Worm (Caenorhabditis elegans) whole organism, young adult: ENCODE measurements around the gene R07E5.7.
"Not testable (repeated sequence)": the region's sequence is repeated elsewhere in the genome, so short reads cannot be mapped to it uniquely, and the experiment has no call there.

Experiments used
- B0261.1 ChIP-seq: sonication (generic microtip); optimal IDR thresholded peaks from 2 replicates; lab custom pipeline; 2016; ENCODE audit warnings: mild to moderate bottlenecking, missing genetic modification characterization, moderate library complexity, missing compliant biosample characterization
- C06A6.2 ChIP-seq: fragments of 200-800 bp; sonication (Bioruptor generic); conservative IDR thresholded peaks from 2 replicates; pipeline ENCODE4 v1.3.6; 2022; ENCODE audit warnings: missing genetic modification characterization, missing compliant biosample characterization
- F10E7.11 ChIP-seq: sonication (generic microtip); optimal IDR thresholded peaks from 2 replicates; lab custom pipeline; 2017; ENCODE audit warnings: mild to moderate bottlenecking, missing genetic modification characterization, moderate library complexity, missing compliant biosample characterization
- F49E8.2 ChIP-seq: sonication (generic microtip); optimal IDR thresholded peaks from 3 replicates; lab custom pipeline; 2017; ENCODE audit warnings: missing genetic modification characterization, mild to moderate bottlenecking, missing compliant biosample characterization, antibody characterized with exemption, moderate library complexity; ENCODE audit not compliant: insufficient read depth
- F55B11.4 ChIP-seq: sonication (generic microtip); optimal IDR thresholded peaks from 2 replicates; lab custom pipeline; 2016; ENCODE audit warnings: missing compliant biosample characterization, missing genetic modification characterization, borderline replicate concordance; ENCODE audit not compliant: insufficient read depth
- K11D2.4 ChIP-seq: fragments of 200-800 bp; sonication (Bioruptor generic); IDR thresholded peaks from 2 replicates; pipeline ENCODE4 v1.3.6; 2022; ENCODE audit warnings: missing genetic modification reagents, missing genetic modification characterization, missing compliant biosample characterization
- Y79H2A.3 ChIP-seq: fragments of 200-800 bp; sonication (Bioruptor generic); conservative IDR thresholded peaks from 2 replicates; pipeline ENCODE4 v1.3.6; 2022; ENCODE audit warnings: missing genetic modification reagents, missing genetic modification characterization, missing compliant biosample characterization
- Y95B8A.8 ChIP-seq: fragments of 200-800 bp; sonication (Bioruptor generic); IDR thresholded peaks from 2 replicates; pipeline ENCODE4 v1.3.6; 2022; ENCODE audit warnings: missing genetic modification reagents, missing genetic modification characterization, missing compliant biosample characterization
- attf-5 ChIP-seq: fragments of 200-800 bp; sonication (Bioruptor generic); optimal IDR thresholded peaks from 2 replicates; lab custom pipeline; 2018; ENCODE audit warnings: mild to moderate bottlenecking, missing genetic modification characterization, missing compliant biosample characterization
- cebp-1 ChIP-seq, 2 experiments: fragments of 200-800 bp in 1 of 2; sonication (Bioruptor generic) in 1 of 2; sonication (generic microtip) in 1 of 2; IDR thresholded peaks in 1 of 2; optimal IDR thresholded peaks in 1 of 2; 2 replicates each; pipeline versions ENCODE4 v1.3.6 to Lab custom; 2017 to 2022; ENCODE audit warnings: missing compliant biosample characterization in 2 of 2, missing genetic modification characterization in 2 of 2, mild to moderate bottlenecking in 1 of 2, missing genetic modification reagents in 1 of 2, moderate library complexity in 1 of 2
- cebp-2 ChIP-seq: fragments of 200-800 bp; sonication (Bioruptor generic); IDR thresholded peaks from 2 replicates; pipeline ENCODE4 v1.3.6; 2022; ENCODE audit warnings: missing genetic modification characterization, missing compliant biosample characterization
- ceh-100 ChIP-seq: fragments of 200-800 bp; sonication (Bioruptor generic); IDR thresholded peaks from 2 replicates; pipeline ENCODE4 v1.3.6; 2022; ENCODE audit warnings: missing genetic modification reagents, missing genetic modification characterization, missing compliant biosample characterization
- ceh-27 ChIP-seq: fragments of 200-800 bp; sonication (Bioruptor generic); optimal IDR thresholded peaks from 2 replicates; lab custom pipeline; 2018; ENCODE audit warnings: mild to moderate bottlenecking, missing genetic modification characterization, moderate library complexity, missing compliant biosample characterization
- ceh-40 ChIP-seq: fragments of 200-800 bp; sonication (Bioruptor generic); IDR thresholded peaks from 2 replicates; pipeline ENCODE4 v1.3.6; 2022; ENCODE audit warnings: missing genetic modification characterization, missing compliant biosample characterization
- chd-7 ChIP-seq: sonication (generic microtip); optimal IDR thresholded peaks from 2 replicates; lab custom pipeline; 2016; ENCODE audit warnings: mild to moderate bottlenecking, missing genetic modification characterization, moderate library complexity, missing compliant biosample characterization
- dox-1 ChIP-seq: fragments of 200-800 bp; sonication (Bioruptor generic); IDR thresholded peaks from 2 replicates; pipeline ENCODE4 v1.3.6; 2022; ENCODE audit warnings: missing genetic modification reagents, missing genetic modification characterization, missing compliant biosample characterization
- dpl-1 ChIP-seq: fragments of 150-350 bp; optimal IDR thresholded peaks from 2 replicates; lab custom pipeline; 2014; ENCODE audit warnings: missing biosample characterization, missing genetic modification reagents, missing genetic modification characterization
- efl-1 ChIP-seq: fragments of 150-350 bp; optimal IDR thresholded peaks from 2 replicates; lab custom pipeline; 2014; ENCODE audit warnings: missing biosample characterization, missing genetic modification reagents, missing genetic modification characterization
- egl-44 ChIP-seq: fragments of 200-800 bp; sonication (Bioruptor generic); IDR thresholded peaks from 2 replicates; pipeline ENCODE4 v1.3.6; 2022; ENCODE audit warnings: missing genetic modification reagents, missing genetic modification characterization, missing compliant biosample characterization
- ekl-4 ChIP-seq: fragments of 200-800 bp; sonication (Bioruptor generic); IDR thresholded peaks from 2 replicates; pipeline ENCODE4 v1.3.6; 2022; ENCODE audit warnings: missing genetic modification reagents, missing genetic modification characterization, missing compliant biosample characterization
- fkh-3 ChIP-seq: sonication (generic microtip); optimal IDR thresholded peaks from 2 replicates; lab custom pipeline; 2016; ENCODE audit warnings: mild to moderate bottlenecking, missing genetic modification characterization, missing compliant biosample characterization
- hmg-1.2 ChIP-seq: fragments of 200-800 bp; sonication (Bioruptor generic); IDR thresholded peaks from 2 replicates; pipeline ENCODE4 v1.3.6; 2022; ENCODE audit warnings: missing genetic modification reagents, missing genetic modification characterization, missing compliant biosample characterization
- lin-26 ChIP-seq: fragments of 200-800 bp; sonication (Bioruptor generic); IDR thresholded peaks from 2 replicates; pipeline ENCODE4 v1.3.6; 2022; ENCODE audit warnings: missing genetic modification reagents, missing genetic modification characterization, missing compliant biosample characterization
- lin-54 ChIP-seq: fragments of 200-800 bp; sonication (Bioruptor generic); optimal IDR thresholded peaks from 2 replicates; lab custom pipeline; 2018; ENCODE audit warnings: mild to moderate bottlenecking, missing genetic modification characterization, missing compliant biosample characterization
- lir-1 ChIP-seq: fragments of 200-800 bp; sonication (Bioruptor generic); conservative IDR thresholded peaks from 2 replicates; pipeline ENCODE4 v1.3.6; 2022; ENCODE audit warnings: missing genetic modification reagents, missing genetic modification characterization, missing compliant biosample characterization
- lsl-1 ChIP-seq: fragments of 200-800 bp; sonication (Bioruptor generic); optimal IDR thresholded peaks from 2 replicates; lab custom pipeline; 2018; ENCODE audit warnings: mild to moderate bottlenecking, missing genetic modification characterization, moderate library complexity, missing compliant biosample characterization
- madf-10 ChIP-seq: sonication (generic microtip); optimal IDR thresholded peaks from 2 replicates; lab custom pipeline; 2016; ENCODE audit warnings: mild to moderate bottlenecking, missing genetic modification characterization, missing compliant biosample characterization
- madf-6 ChIP-seq: fragments of 200-800 bp; sonication (Bioruptor generic); IDR thresholded peaks from 2 replicates; pipeline ENCODE4 v1.3.6; 2022; ENCODE audit warnings: missing genetic modification reagents, missing genetic modification characterization, missing compliant biosample characterization
- nfyb-1 ChIP-seq: fragments of 200-800 bp; sonication (Bioruptor generic); IDR thresholded peaks from 2 replicates; pipeline ENCODE4 v1.3.6; 2022; ENCODE audit warnings: missing genetic modification reagents, missing genetic modification characterization, missing compliant biosample characterization
- nhr-179 ChIP-seq: sonication (generic microtip); optimal IDR thresholded peaks from 2 replicates; lab custom pipeline; 2016; ENCODE audit warnings: mild to moderate bottlenecking, missing genetic modification characterization, missing compliant biosample characterization
- pha-4 ChIP-seq: fragments of 150-350 bp; sonication (generic microtip); optimal IDR thresholded peaks from 2 replicates; lab custom pipeline; 2014; ENCODE audit warnings: missing biosample characterization, missing genetic modification reagents, missing genetic modification characterization
- rec-8 ChIP-seq, 2 experiments: sonication (generic microtip); optimal IDR thresholded peaks; 2 replicates each; lab custom pipeline; 2016; ENCODE audit warnings: mild to moderate bottlenecking in 2 of 2, missing genetic modification characterization in 2 of 2, missing genetic modification reagents in 2 of 2, missing genotype in 2 of 2, missing biosample characterization in 1 of 2, missing compliant biosample characterization in 1 of 2, moderate library complexity in 1 of 2
- rpc-1 ChIP-seq, 2 experiments: fragments of 150-350 bp in 1 of 2; sonication (generic microtip) in 1 of 2; optimal IDR thresholded peaks; 2 replicates each; lab custom pipeline; 2014 to 2018; ENCODE audit warnings: missing biosample characterization in 1 of 2, missing genetic modification characterization in 1 of 2, missing genetic modification reagents in 1 of 2, missing genotype in 1 of 2
- sdz-38 ChIP-seq: sonication (generic microtip); optimal IDR thresholded peaks from 2 replicates; lab custom pipeline; 2016; ENCODE audit warnings: missing genotype, missing genetic modification characterization, missing compliant biosample characterization
- snpc-3.4 ChIP-seq: sonication (generic microtip); optimal IDR thresholded peaks from 2 replicates; lab custom pipeline; 2017; ENCODE audit warnings: missing genetic modification characterization, mild to moderate bottlenecking, missing compliant biosample characterization, antibody characterized with exemption, moderate library complexity, missing genotype, missing genetic modification reagents
- snpc-4 ChIP-seq, 5 experiments: fragments of 150-350 bp in 1 of 5; sonication (generic microtip) in 4 of 5; optimal IDR thresholded peaks; 2 replicates each; lab custom pipeline; 2014 to 2018; ENCODE audit warnings: missing genetic modification characterization in 5 of 5, missing biosample characterization in 3 of 5, antibody characterized with exemption in 2 of 5, mild to moderate bottlenecking in 2 of 5, missing compliant biosample characterization in 2 of 5, missing genotype in 2 of 5, moderate library complexity in 2 of 5, missing genetic modification reagents in 1 of 5
- somi-1 ChIP-seq: fragments of 200-800 bp; sonication (Bioruptor generic); optimal IDR thresholded peaks from 2 replicates; lab custom pipeline; 2018; ENCODE audit warnings: mild to moderate bottlenecking, missing genetic modification characterization, missing compliant biosample characterization
- tbp1 ChIP-seq: fragments of 200-800 bp; sonication (Bioruptor generic); optimal IDR thresholded peaks from 2 replicates; lab custom pipeline; 2018; ENCODE audit warnings: mild to moderate bottlenecking, missing genetic modification characterization, missing compliant biosample characterization
- tlf-1 ChIP-seq: fragments of 200-800 bp; sonication (Bioruptor generic); optimal IDR thresholded peaks from 2 replicates; lab custom pipeline; 2018; ENCODE audit warnings: mild to moderate bottlenecking, missing genetic modification characterization, missing compliant biosample characterization
- ztf-18 ChIP-seq: sonication (generic microtip); optimal IDR thresholded peaks from 2 replicates; lab custom pipeline; 2016; ENCODE audit warnings: missing genotype, mild to moderate bottlenecking, missing genetic modification characterization, missing compliant biosample characterization
- ztf-22 ChIP-seq: fragments of 200-800 bp; sonication (Bioruptor generic); optimal IDR thresholded peaks from 2 replicates; lab custom pipeline; 2018; ENCODE audit warnings: mild to moderate bottlenecking, missing genetic modification characterization, moderate library complexity, missing compliant biosample characterization
- ztf-26 ChIP-seq: sonication (generic microtip); optimal IDR thresholded peaks from 2 replicates; lab custom pipeline; 2017; ENCODE audit warnings: missing genetic modification characterization, missing compliant biosample characterization
- ztf-28 ChIP-seq: fragments of 200-800 bp; sonication (Bioruptor generic); IDR thresholded peaks from 2 replicates; pipeline ENCODE4 v1.3.6; 2022; ENCODE audit warnings: missing genetic modification reagents, missing genetic modification characterization, missing compliant biosample characterization
- ztf-3 ChIP-seq: fragments of 200-800 bp; sonication (Bioruptor generic); optimal IDR thresholded peaks from 2 replicates; lab custom pipeline; 2018; ENCODE audit warnings: mild to moderate bottlenecking, missing genetic modification characterization, missing compliant biosample characterization

The R07E5.7 gene

DNA sequence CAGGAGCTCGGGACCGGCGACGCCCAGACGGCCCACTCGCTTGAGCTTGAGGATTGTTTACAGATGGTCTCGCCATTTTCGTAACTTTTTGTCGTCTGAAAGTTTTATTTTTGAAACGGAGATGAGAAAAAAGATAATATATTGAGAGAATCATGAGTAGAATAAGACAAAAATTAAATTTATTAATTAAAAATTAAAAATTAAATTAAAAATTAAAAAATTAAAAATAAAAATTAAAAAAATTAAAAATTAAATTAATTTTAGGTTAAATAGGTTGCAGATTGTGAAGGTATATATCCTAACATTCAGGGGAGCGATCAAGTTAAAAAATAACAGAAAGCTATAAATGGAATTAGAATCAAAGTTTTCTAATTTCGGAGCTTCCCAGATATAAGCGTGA is 39.2 kb downstream of the R07E5.7 start, which contains the start of gene B0284.3:
Gene B0284.3 (minus strand): TSS at position 101 of the 400 bp plus-strand sequence.
- TF ChIP-seq lin-54 (GFP tag; lab: Kevin White, UChicago) (no peak), B0261.1 (tag; lab: Kevin White, UChicago) (no peak), F49E8.2 (tag; lab: Kevin White, UChicago) (no peak), F55B11.4 (no peak), snpc-3.4 (tag; lab: Kevin White, UChicago) (no peak), ztf-22 (GFP tag; lab: Kevin White, UChicago) (no peak), somi-1 (GFP tag; lab: Kevin White, UChicago) (no peak), tlf-1 (GFP tag; lab: Kevin White, UChicago) (no peak), dpl-1 (GFP tag; lab: Kevin White, UChicago) (no peak), sdz-38 (no peak), nhr-179 (tag; lab: Kevin White, UChicago) (no peak), efl-1 (GFP tag; lab: Kevin White, UChicago) (no peak), F10E7.11 (tag; lab: Kevin White, UChicago) (no peak), lin-26 (GFP tag; lab: Robert Waterston, UW) (no peak), ceh-27 (GFP tag; lab: Kevin White, UChicago) (no peak), pha-4 (tag; lab: Kevin White, UChicago) (no peak), hmg-1.2 (GFP tag; lab: Robert Waterston, UW) (no peak), lir-1 (no peak), chd-7 (tag; lab: Kevin White, UChicago) (no peak)

DNA sequence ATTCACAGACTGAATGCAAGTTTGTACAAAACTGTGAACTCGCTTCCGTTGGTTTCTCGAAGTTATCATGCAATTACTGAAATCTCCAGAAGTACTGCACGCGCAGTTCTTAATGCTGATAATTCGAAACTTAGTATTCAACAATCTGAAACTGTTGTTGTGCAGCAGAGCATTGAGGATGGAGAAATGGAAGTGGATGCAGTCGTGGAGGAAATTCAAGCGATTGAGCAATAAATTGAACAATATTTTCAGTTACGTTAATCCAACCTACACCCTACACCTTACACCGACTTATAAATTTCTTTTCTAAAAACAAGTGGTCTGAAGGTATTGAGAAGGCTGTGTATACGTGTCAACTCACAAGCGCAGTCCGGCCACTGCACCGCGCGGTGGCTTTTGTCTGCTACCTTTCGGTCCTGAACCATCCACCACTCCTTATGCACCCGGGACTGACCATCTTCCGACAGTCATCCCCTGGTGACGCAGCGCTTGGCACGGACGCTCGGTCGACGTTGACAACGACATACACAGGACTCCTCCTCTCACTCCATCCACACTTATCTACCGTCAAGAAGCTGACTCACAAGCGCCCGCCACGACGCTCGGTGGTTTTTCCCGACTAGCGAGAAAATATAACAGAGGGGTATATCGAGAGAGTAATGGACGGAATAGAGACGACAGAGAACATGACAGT is 40.2 kb downstream of the R07E5.7 start:
- TF ChIP-seq ztf-26 (tag; lab: Kevin White, UChicago) (peak; percentile 60), rpc-1 (optimal IDR thresholded peaks at IDR 0.05; lab: Kevin White, UChicago) (peak; percentile 63), rpc-1 (tag; optimal IDR thresholded peaks at IDR 0.05; lab: Kevin White, UChicago) (peak; percentile 63), nhr-179 (tag; lab: Kevin White, UChicago) (peak; percentile 13), madf-6 (GFP tag; lab: Robert Waterston, UW) (peak; percentile 28), Y79H2A.3 (0 out of 2 replicates have a peak, but pooled peaks have one; percentile 10), rec-8 (tag; optimal IDR thresholded peaks at IDR 0.05; lab: Kevin White, UChicago) (peak in 1 of 2 experiments; percentile 8), cebp-1 (tag; optimal IDR thresholded peaks at IDR 0.05; lab: Kevin White, UChicago) (peak; percentile 54), tbp1 (GFP tag; lab: Kevin White, UChicago) (peak; percentile 77), ztf-18 (tag; lab: Kevin White, UChicago) (peak; percentile 66), attf-5 (GFP tag; lab: Kevin White, UChicago) (peak; percentile 10), C06A6.2 (GFP tag; lab: Robert Waterston, UW) (peak; percentile 27; the same call in 1 of the 2 replicates), snpc-4 (tag; optimal IDR thresholded peaks at IDR 0.05; lab: Kevin White, UChicago) (peak in 3 of 4 experiments; percentile 2 to 66 (median 65)), K11D2.4 (GFP tag; lab: Robert Waterston, UW) (peak; percentile 76), ztf-28 (GFP tag; lab: Robert Waterston, UW) (0 out of 2 replicates have a peak, but pooled peaks have one; percentile 39), dox-1 (GFP tag; lab: Robert Waterston, UW) (peak; percentile 94), ceh-100 (GFP tag; lab: Robert Waterston, UW) (peak; percentile 25), egl-44 (GFP tag; lab: Robert Waterston, UW) (peak; percentile 76), ekl-4 (GFP tag; lab: Robert Waterston, UW) (peak; percentile 52), lsl-1 (GFP tag; lab: Kevin White, UChicago) (peak; percentile 34), ceh-40 (0 out of 2 replicates have a peak, but pooled peaks have one; percentile 33), cebp-2 (GFP tag; lab: Robert Waterston, UW) (peak; percentile 16; the same call in 1 of the 2 replicates), nfyb-1 (GFP tag; lab: Robert Waterston, UW) (peak; percentile 82; the same call in 1 of the 2 replicates), madf-10 (tag; lab: Kevin White, UChicago) (peak; percentile 9), fkh-3 (tag; lab: Kevin White, UChicago) (peak; percentile 63), ztf-3 (GFP tag; lab: Kevin White, UChicago) (peak; percentile 42), Y95B8A.8 (GFP tag; lab: Robert Waterston, UW) (0 out of 2 replicates have a peak, but pooled peaks have one; percentile 20)
- not testable (repeated sequence) for TF ChIP-seq cebp-1 (GFP tag; IDR thresholded peaks at IDR 0.05; lab: Robert Waterston, UW); snpc-4 (GFP tag; optimal IDR thresholded peaks at IDR 0.05; lab: Kevin White, UChicago)
